Worm (Caenorhabditis elegans): ENCODE data around the gene tmem-17.

Gene tmem-17

ce11 chrIII:7069981-7070380 is at the start of gene tmem-17:
Gene tmem-17 (plus strand): TSS chrIII:7070281.
- no peak for TF ChIP-seq T22C8.4 (GFP tag; IDR thresholded peaks at IDR 0.05)
- no peak for TF ChIP-seq klf-2 (GFP tag; conservative IDR thresholded peaks at IDR 0.05)
- TF ChIP-seq ztf-23 (GFP tag; IDR thresholded peaks at IDR 0.05): no peak

- TF ChIP-seq flt-1 (GFP tag; IDR thresholded peaks at IDR 0.05) (no peak), ref-1 (GFP tag; conservative IDR thresholded peaks at IDR 0.05) (no peak), ztf-29 (GFP tag; IDR thresholded peaks at IDR 0.05) (no peak), cog-1 (tag; optimal IDR thresholded peaks at IDR 0.05) (no peak), med-1 (GFP tag; optimal IDR thresholded peaks at IDR 0.05; ENCODE audit: insufficient read depth) (no peak), tab-1 (GFP tag; IDR thresholded peaks at IDR 0.05) (no peak), ztf-23 (GFP tag; IDR thresholded peaks at IDR 0.05) (no peak), klf-2 (GFP tag; conservative IDR thresholded peaks at IDR 0.05) (no peak), T22C8.4 (GFP tag; IDR thresholded peaks at IDR 0.05) (no peak)
Measured at ce11 chrIII:7020500-7020899, 49.6 kb upstream of the tmem-17 start, which contains the start of gene col-8. Gene col-8 (minus strand): TSS chrIII:7020600.

ce11 chrIII:7021156-7021637 is 48.9 kb upstream of the tmem-17 start, which contains the start of gene rfl-1:
Gene rfl-1 (plus strand): TSS chrIII:7021206.
- TF ChIP-seq flt-1 (GFP tag; IDR thresholded peaks at IDR 0.05) (no peak), klf-2 (GFP tag; conservative IDR thresholded peaks at IDR 0.05) (no peak), ztf-23 (GFP tag; IDR thresholded peaks at IDR 0.05) (no peak), tab-1 (GFP tag; IDR thresholded peaks at IDR 0.05) (no peak), med-1 (GFP tag; optimal IDR thresholded peaks at IDR 0.05; ENCODE audit: insufficient read depth) (no peak)

- TF ChIP-seq flt-1 (GFP tag; IDR thresholded peaks at IDR 0.05) (no peak; the same call in 1 of the 2 replicates), ref-1 (GFP tag; conservative IDR thresholded peaks at IDR 0.05) (no peak), tab-1 (GFP tag; IDR thresholded peaks at IDR 0.05) (no peak), T22C8.4 (GFP tag; IDR thresholded peaks at IDR 0.05) (no peak), klf-2 (GFP tag; conservative IDR thresholded peaks at IDR 0.05) (no peak), med-1 (GFP tag; optimal IDR thresholded peaks at IDR 0.05; ENCODE audit: insufficient read depth) (no peak), ztf-23 (GFP tag; IDR thresholded peaks at IDR 0.05) (no peak), cog-1 (tag; optimal IDR thresholded peaks at IDR 0.05) (no peak), ztf-29 (GFP tag; IDR thresholded peaks at IDR 0.05) (no peak)
Measured at ce11 chrIII:7025839-7026238, 44.2 kb upstream of the tmem-17 start.

ce11 chrIII:7029105-7029504 is 41.0 kb upstream of the tmem-17 start, which contains the start of gene cyk-1:
Gene cyk-1 (minus strand): TSS chrIII:7029205.
- TF ChIP-seq tab-1 (GFP tag; IDR thresholded peaks at IDR 0.05): no peak
- no peak for TF ChIP-seq ztf-29 (GFP tag; IDR thresholded peaks at IDR 0.05)
- no peak for TF ChIP-seq flt-1 (GFP tag; IDR thresholded peaks at IDR 0.05)
- no peak for TF ChIP-seq T22C8.4 (GFP tag; IDR thresholded peaks at IDR 0.05)
- TF ChIP-seq klf-2 (GFP tag; conservative IDR thresholded peaks at IDR 0.05): no peak
- TF ChIP-seq ref-1 (GFP tag; conservative IDR thresholded peaks at IDR 0.05): no peak
- no peak for TF ChIP-seq med-1 (GFP tag; optimal IDR thresholded peaks at IDR 0.05; ENCODE audit: insufficient read depth)
- TF ChIP-seq ztf-23 (GFP tag; IDR thresholded peaks at IDR 0.05): no peak
- TF ChIP-seq cog-1 (tag; optimal IDR thresholded peaks at IDR 0.05): no peak

ce11 chrIII:7030044-7030804 is 39.9 kb upstream of the tmem-17 start:
- TF ChIP-seq T22C8.4 (GFP tag; IDR thresholded peaks at IDR 0.05) (peak; percentile 55; the same call in 1 of the 2 replicates), ref-1 (GFP tag; conservative IDR thresholded peaks at IDR 0.05) (0 out of 2 replicates have a peak, but pooled peaks have one; percentile 31), ztf-29 (GFP tag; IDR thresholded peaks at IDR 0.05) (peak; percentile 38; the same call in 1 of the 2 replicates), tab-1 (GFP tag; IDR thresholded peaks at IDR 0.05) (peak; percentile 76; the same call in 1 of the 2 replicates), klf-2 (GFP tag; conservative IDR thresholded peaks at IDR 0.05) (no peak), flt-1 (GFP tag; IDR thresholded peaks at IDR 0.05) (peak; percentile 80), cog-1 (tag; optimal IDR thresholded peaks at IDR 0.05) (no peak), med-1 (GFP tag; optimal IDR thresholded peaks at IDR 0.05; ENCODE audit: insufficient read depth) (no peak), ztf-23 (GFP tag; IDR thresholded peaks at IDR 0.05) (0 out of 2 replicates have a peak, but pooled peaks have one; percentile 11)

ce11 chrIII:7032070-7032469 is 38.0 kb upstream of the tmem-17 start:
- no peak for TF ChIP-seq ref-1 (GFP tag; conservative IDR thresholded peaks at IDR 0.05)
- no peak for TF ChIP-seq tab-1 (GFP tag; IDR thresholded peaks at IDR 0.05)
- TF ChIP-seq klf-2 (GFP tag; conservative IDR thresholded peaks at IDR 0.05): no peak
- TF ChIP-seq ztf-23 (GFP tag; IDR thresholded peaks at IDR 0.05): no peak
- TF ChIP-seq ztf-29 (GFP tag; IDR thresholded peaks at IDR 0.05): no peak
- TF ChIP-seq flt-1 (GFP tag; IDR thresholded peaks at IDR 0.05): no peak
- no peak for TF ChIP-seq med-1 (GFP tag; optimal IDR thresholded peaks at IDR 0.05; ENCODE audit: insufficient read depth)
- TF ChIP-seq T22C8.4 (GFP tag; IDR thresholded peaks at IDR 0.05): no peak
- TF ChIP-seq cog-1 (tag; optimal IDR thresholded peaks at IDR 0.05): no peak

ce11 chrIII:7034252-7035223 is 35.5 kb upstream of the tmem-17 start:
- TF ChIP-seq ztf-29 (GFP tag; IDR thresholded peaks at IDR 0.05) (no peak), klf-2 (GFP tag; conservative IDR thresholded peaks at IDR 0.05) (no peak), T22C8.4 (GFP tag; IDR thresholded peaks at IDR 0.05) (no peak), tab-1 (GFP tag; IDR thresholded peaks at IDR 0.05) (no peak), ztf-23 (GFP tag; IDR thresholded peaks at IDR 0.05) (no peak), med-1 (GFP tag; optimal IDR thresholded peaks at IDR 0.05; ENCODE audit: insufficient read depth) (no peak), ref-1 (GFP tag; conservative IDR thresholded peaks at IDR 0.05) (no peak), flt-1 (GFP tag; IDR thresholded peaks at IDR 0.05) (no peak), cog-1 (tag; optimal IDR thresholded peaks at IDR 0.05) (no peak)
